Worm (Caenorhabditis elegans): ENCODE results near the gene F09G2.8.

Gene F09G2.8

ce11 chrV:7186599-7186998 is 6.9 kb downstream of the F09G2.8 start:
- TF ChIP-seq nhr-232 (tag; optimal IDR thresholded peaks at IDR 0.05) (no peak), lin-11 (tag; optimal IDR thresholded peaks at IDR 0.05) (no peak), npax-4 (tag; optimal IDR thresholded peaks at IDR 0.05) (no peak), ceh-30 (tag; optimal IDR thresholded peaks at IDR 0.05) (no peak), gmeb-2 (tag; optimal IDR thresholded peaks at IDR 0.05) (no peak), elt-4 (tag; optimal IDR thresholded peaks at IDR 0.05) (no peak), nhr-11 (tag; optimal IDR thresholded peaks at IDR 0.05) (no peak), K09A11.1 (tag; optimal IDR thresholded peaks at IDR 0.05; ENCODE audit: insufficient read depth) (no peak), T23F11.4 (GFP tag; optimal IDR thresholded peaks at IDR 0.05) (no peak), hlh-6 (tag; optimal IDR thresholded peaks at IDR 0.05) (no peak), ceh-2 (tag; optimal IDR thresholded peaks at IDR 0.05) (no peak)

DNA sequence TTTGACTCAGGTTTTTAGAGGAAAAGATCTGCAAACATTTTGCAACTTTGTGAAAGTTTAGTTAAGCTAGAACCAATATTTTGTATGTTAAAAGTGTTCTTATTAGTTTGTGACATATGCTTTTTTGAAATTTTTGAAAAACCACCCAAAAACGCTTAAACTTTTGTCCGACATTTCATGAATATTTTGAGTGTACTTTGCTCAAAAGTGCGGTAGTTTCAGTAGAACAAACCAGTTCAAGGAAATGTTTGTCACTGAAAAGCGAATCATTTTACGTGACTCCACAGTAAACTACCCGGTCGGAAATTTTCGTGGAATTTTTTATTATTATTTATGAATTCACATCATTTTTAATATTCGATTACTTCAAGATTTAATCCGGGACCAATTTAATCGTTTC is 8.9 kb downstream of the F09G2.8 start, which contains the start of gene pitr-5:
pitr-5 (plus strand) TSS at position 301 of the 400 bp plus-strand sequence.
- no peak for TF ChIP-seq madf-2 (tag; optimal IDR thresholded peaks at IDR 0.05)
- no peak for TF ChIP-seq ztf-16 (tag; optimal IDR thresholded peaks at IDR 0.05)

- TF ChIP-seq pha-4 (tag; optimal IDR thresholded peaks at IDR 0.05) (no peak), ama-1 (optimal IDR thresholded peaks at IDR 0.05) (no peak), ceh-9 (tag; optimal IDR thresholded peaks at IDR 0.05) (no peak), pha-2 (tag; optimal IDR thresholded peaks at IDR 0.05) (no peak), rnt-1 (tag; optimal IDR thresholded peaks at IDR 0.05) (no peak), unc-86 (tag; optimal IDR thresholded peaks at IDR 0.05) (no peak), hlh-13 (GFP tag; optimal IDR thresholded peaks at IDR 0.05) (no peak), ceh-45 (GFP tag; IDR thresholded peaks at IDR 0.05) (no peak), ceh-34 (tag; optimal IDR thresholded peaks at IDR 0.05) (no peak), T23F11.4 (GFP tag; optimal IDR thresholded peaks at IDR 0.05) (no peak), sox-2 (GFP tag; IDR thresholded peaks at IDR 0.05) (no peak), che-1 (tag; optimal IDR thresholded peaks at IDR 0.05) (no peak), hlh-6 (tag; optimal IDR thresholded peaks at IDR 0.05) (no peak), ceh-22 (tag; optimal IDR thresholded peaks at IDR 0.05) (no peak), C08G9.2 (tag; optimal IDR thresholded peaks at IDR 0.05) (no peak), ttx-3 (tag; optimal IDR thresholded peaks at IDR 0.05) (no peak), ztf-16 (tag; optimal IDR thresholded peaks at IDR 0.05) (no peak), tbx-2 (tag; optimal IDR thresholded peaks at IDR 0.05) (no peak)
Measured at ce11 chrV:7178843-7179242, 14.6 kb downstream of the F09G2.8 start, which contains the start of gene cpsf-2. TSS of gene cpsf-2 (plus strand) at chrV:7179172.

- TF ChIP-seq elt-2 (tag; optimal IDR thresholded peaks at IDR 0.05) (no peak), pha-4 (tag; optimal IDR thresholded peaks at IDR 0.05) (no peak), pha-2 (tag; optimal IDR thresholded peaks at IDR 0.05) (no peak), tbx-2 (tag; optimal IDR thresholded peaks at IDR 0.05) (no peak), mec-3 (tag; optimal IDR thresholded peaks at IDR 0.05; ENCODE audit: borderline replicate concordance) (no peak), ceh-30 (tag; optimal IDR thresholded peaks at IDR 0.05) (no peak), K09A11.1 (tag; optimal IDR thresholded peaks at IDR 0.05; ENCODE audit: insufficient read depth) (no peak), pag-3 (tag; optimal IDR thresholded peaks at IDR 0.05; ENCODE audit: borderline replicate concordance) (no peak), nhr-232 (tag; optimal IDR thresholded peaks at IDR 0.05) (no peak), T23F11.4 (GFP tag; optimal IDR thresholded peaks at IDR 0.05) (no peak), dmd-4 (tag; optimal IDR thresholded peaks at IDR 0.05; ENCODE audit: borderline replicate concordance) (no peak), hlh-13 (GFP tag; optimal IDR thresholded peaks at IDR 0.05) (no peak), lin-11 (tag; optimal IDR thresholded peaks at IDR 0.05) (no peak), tbx-7 (tag; optimal IDR thresholded peaks at IDR 0.05) (no peak), hlh-6 (tag; optimal IDR thresholded peaks at IDR 0.05) (no peak), unc-55 (GFP tag; optimal IDR thresholded peaks at IDR 0.05) (no peak), Y22D7AL.16 (tag; optimal IDR thresholded peaks at IDR 0.05) (no peak), sox-4 (tag; optimal IDR thresholded peaks at IDR 0.05) (no peak), rnt-1 (tag; optimal IDR thresholded peaks at IDR 0.05) (no peak), che-1 (tag; optimal IDR thresholded peaks at IDR 0.05) (no peak)
Measured at ce11 chrV:7175201-7175600, 18.3 kb downstream of the F09G2.8 start, which contains the start of gene lgc-39. TSS of gene lgc-39 (plus strand) at chrV:7175501.
